Worm (Caenorhabditis elegans) whole organism, mixed stage, embryonic: Measurements from ENCODE around the gene ZK470.14.

Experiments used
- M03D4.4 ChIP-seq: sonication (generic microtip); optimal IDR thresholded peaks from 2 replicates; lab custom pipeline; 2017; ENCODE audit warnings: mild to moderate bottlenecking, missing genetic modification characterization, missing compliant biosample characterization
- blmp-1 ChIP-seq: fragments of 150-350 bp; optimal IDR thresholded peaks from 2 replicates; lab custom pipeline; 2014; ENCODE audit warnings: missing biosample characterization, missing genetic modification characterization
- ceh-39 ChIP-seq: fragments of 150-350 bp; optimal IDR thresholded peaks from 2 replicates; lab custom pipeline; 2014; ENCODE audit warnings: missing biosample characterization, missing genetic modification characterization
- ces-1 ChIP-seq: fragments of 150-350 bp; optimal IDR thresholded peaks from 2 replicates; lab custom pipeline; 2014; ENCODE audit warnings: missing biosample characterization, missing genetic modification reagents, missing genetic modification characterization
- drap-1 ChIP-seq: fragments of 200-800 bp; sonication (Bioruptor generic); optimal IDR thresholded peaks from 3 replicates; lab custom pipeline; 2018; ENCODE audit warnings: mild to moderate bottlenecking, missing genetic modification characterization, missing compliant biosample characterization
- elt-1 ChIP-seq: sonication (generic microtip); optimal IDR thresholded peaks from 2 replicates; lab custom pipeline; 2017; ENCODE audit warnings: missing genetic modification characterization, mild to moderate bottlenecking, missing compliant biosample characterization, antibody characterized with exemption, moderate library complexity, borderline replicate concordance; ENCODE audit not compliant: insufficient read depth
- elt-3 ChIP-seq: fragments of 150-350 bp; optimal IDR thresholded peaks from 2 replicates; lab custom pipeline; 2014; ENCODE audit warnings: missing biosample characterization, missing genetic modification characterization
- flh-1 ChIP-seq: fragments of 200-800 bp; sonication (Bioruptor generic); optimal IDR thresholded peaks from 2 replicates; lab custom pipeline; 2018; ENCODE audit warnings: mild to moderate bottlenecking, missing genetic modification characterization, moderate library complexity, missing compliant biosample characterization
- ham-2 ChIP-seq: fragments of 200-800 bp; sonication (Bioruptor generic); optimal IDR thresholded peaks from 2 replicates; lab custom pipeline; 2018; ENCODE audit warnings: mild to moderate bottlenecking, missing genetic modification characterization, missing compliant biosample characterization
- lin-13 ChIP-seq: fragments of 150-350 bp; optimal IDR thresholded peaks from 2 replicates; lab custom pipeline; 2014; ENCODE audit warnings: missing biosample characterization, missing genetic modification characterization
- lsy-2 ChIP-seq: fragments of 150-350 bp; optimal IDR thresholded peaks from 2 replicates; lab custom pipeline; 2014; ENCODE audit warnings: missing biosample characterization, missing genetic modification characterization
- mab-5 ChIP-seq: fragments of 150-350 bp; optimal IDR thresholded peaks from 2 replicates; lab custom pipeline; 2014; ENCODE audit warnings: missing biosample characterization, missing genetic modification characterization
- mep-1 ChIP-seq: fragments of 150-350 bp; optimal IDR thresholded peaks from 2 replicates; lab custom pipeline; 2017; ENCODE audit warnings: missing biosample characterization, missing genetic modification reagents, missing genetic modification characterization, inconsistent platforms
- mls-2 ChIP-seq: sonication (generic microtip); optimal IDR thresholded peaks from 2 replicates; lab custom pipeline; 2016; ENCODE audit warnings: mild to moderate bottlenecking, missing genetic modification characterization, moderate library complexity, missing compliant biosample characterization
- nhr-12 ChIP-seq: fragments of 150-350 bp; optimal IDR thresholded peaks from 2 replicates; lab custom pipeline; 2014; ENCODE audit warnings: missing biosample characterization, missing genetic modification characterization
- nhr-237 ChIP-seq: fragments of 150-350 bp; optimal IDR thresholded peaks from 2 replicates; lab custom pipeline; 2014; ENCODE audit warnings: missing biosample characterization, missing genetic modification characterization
- nhr-28 ChIP-seq: fragments of 150-350 bp; optimal IDR thresholded peaks from 2 replicates; lab custom pipeline; 2014; ENCODE audit warnings: missing biosample characterization, missing genetic modification characterization
- nhr-76 ChIP-seq: sonication (generic microtip); optimal IDR thresholded peaks from 2 replicates; lab custom pipeline; 2017; ENCODE audit warnings: missing biosample characterization, missing genetic modification characterization
- pha-4 ChIP-seq: fragments of 150-350 bp; optimal IDR thresholded peaks from 2 replicates; lab custom pipeline; 2018; ENCODE audit warnings: missing biosample characterization, missing genetic modification reagents, missing genetic modification characterization
- sem-2 ChIP-seq: fragments of 200-800 bp; sonication (Bioruptor generic); optimal IDR thresholded peaks from 2 replicates; lab custom pipeline; 2018; ENCODE audit warnings: mild to moderate bottlenecking, missing genetic modification characterization, missing compliant biosample characterization
- snpc-4 ChIP-seq: fragments of 150-350 bp; optimal IDR thresholded peaks from 2 replicates; lab custom pipeline; 2014; ENCODE audit warnings: missing biosample characterization, missing genetic modification characterization
- sptf-1 ChIP-seq: sonication (generic microtip); optimal IDR thresholded peaks from 2 replicates; lab custom pipeline; 2017; ENCODE audit warnings: mild to moderate bottlenecking, missing genetic modification characterization, moderate library complexity, missing compliant biosample characterization
- tbx-8 ChIP-seq: fragments of 200-800 bp; sonication (Bioruptor generic); optimal IDR thresholded peaks from 2 replicates; lab custom pipeline; 2018; ENCODE audit warnings: mild to moderate bottlenecking, missing genetic modification characterization, moderate library complexity, missing compliant biosample characterization
- unc-120 ChIP-seq: sonication (generic microtip); optimal IDR thresholded peaks from 2 replicates; lab custom pipeline; 2017; ENCODE audit warnings: missing genetic modification characterization, missing compliant biosample characterization; ENCODE audit not compliant: poor library complexity, severe bottlenecking
- unc-39 ChIP-seq: fragments of 150-350 bp; optimal IDR thresholded peaks from 2 replicates; lab custom pipeline; 2014; ENCODE audit warnings: missing biosample characterization, missing genetic modification characterization
- unc-62 ChIP-seq: fragments of 150-350 bp; optimal IDR thresholded peaks from 2 replicates; lab custom pipeline; 2014; ENCODE audit warnings: missing biosample characterization, missing genetic modification reagents, missing genetic modification characterization
- zip-8 ChIP-seq: fragments of 150-350 bp; optimal IDR thresholded peaks from 2 replicates; lab custom pipeline; 2014; ENCODE audit warnings: missing biosample characterization, missing genetic modification characterization

The ZK470.14 gene

ce11 chrX:4157896-4158295 lies 9.4 kb upstream of the ZK470.14 start (continued):
- TF ChIP-seq nhr-76 (tag; lab: Kevin White, UChicago), result no peak
- no peak for TF ChIP-seq nhr-237 (tag; lab: Kevin White, UChicago)
- TF ChIP-seq elt-3 (tag; lab: Kevin White, UChicago), result no peak
- no peak for TF ChIP-seq mab-5 (tag; lab: Kevin White, UChicago)
- TF ChIP-seq tbx-8 (GFP tag; lab: Kevin White, UChicago), result no peak
- peak; percentile 5 for TF ChIP-seq mls-2
- TF ChIP-seq unc-120 (tag; lab: Kevin White, UChicago), result peak; percentile 29
- peak; percentile 32 for TF ChIP-seq drap-1 (GFP tag; lab: Kevin White, UChicago)
- no peak for TF ChIP-seq sptf-1 (tag; lab: Kevin White, UChicago)
- no peak for TF ChIP-seq pha-4
- no peak for TF ChIP-seq lsy-2
- no peak for TF ChIP-seq elt-1
- no peak for TF ChIP-seq nhr-12 (tag; lab: Kevin White, UChicago)

- TF ChIP-seq ces-1, result peak; percentile 90
- TF ChIP-seq unc-120 (tag; lab: Kevin White, UChicago), result no peak
Observed at ce11 chrX:4159185-4159871, 7.9 kb upstream of the ZK470.14 start.

- TF ChIP-seq mep-1 (tag; lab: Kevin White, UChicago) (no peak), ces-1 (no peak), snpc-4 (no peak), unc-62 (GFP tag; lab: Kevin White, UChicago) (no peak), unc-39 (tag; lab: Kevin White, UChicago) (no peak), ceh-39 (no peak), elt-3 (tag; lab: Kevin White, UChicago) (no peak), pha-4 (no peak), sem-2 (no peak)
- TF ChIP-seq, all 35 proteins: peak for 0
Observed at ce11 chrX:4159929-4160328, 7.3 kb upstream of the ZK470.14 start.

- no peak for TF ChIP-seq elt-3 (tag; lab: Kevin White, UChicago)
- no peak for TF ChIP-seq flh-1 (GFP tag; lab: Kevin White, UChicago)
- no peak for TF ChIP-seq ces-1
- no peak for TF ChIP-seq nhr-76 (tag; lab: Kevin White, UChicago)
- no peak for TF ChIP-seq drap-1 (GFP tag; lab: Kevin White, UChicago)
- no peak for TF ChIP-seq snpc-4
- no peak for TF ChIP-seq unc-39 (tag; lab: Kevin White, UChicago)
- TF ChIP-seq tbx-8 (GFP tag; lab: Kevin White, UChicago), result no peak
- TF ChIP-seq sptf-1 (tag; lab: Kevin White, UChicago), result no peak
Observed at ce11 chrX:4161938-4162337, 5.3 kb upstream of the ZK470.14 start.

ce11 chrX:4163391-4163790 lies 3.9 kb upstream of the ZK470.14 start, which contains the start of gene ZK470.1:
Gene ZK470.1, plus strand, starts transcription at chrX:4163691.
- TF ChIP-seq ces-1 (peak; percentile 47), sem-2 (no peak)
- TF ChIP-seq, all 35 proteins: peak for 1

ce11 chrX:4177394-4177793 lies 10.1 kb downstream of the ZK470.14 start, which contains the start of gene ZK470.6:
Gene ZK470.6, minus strand, starts transcription at chrX:4177494.
- TF ChIP-seq nhr-28 (tag; lab: Kevin White, UChicago) (no peak), mep-1 (tag; lab: Kevin White, UChicago) (no peak), ham-2 (no peak), elt-3 (tag; lab: Kevin White, UChicago) (no peak), lin-13 (tag; lab: Kevin White, UChicago) (no peak), mab-5 (tag; lab: Kevin White, UChicago) (no peak)

- TF ChIP-seq zip-8 (tag; lab: Kevin White, UChicago) (no peak), nhr-76 (tag; lab: Kevin White, UChicago) (no peak), nhr-237 (tag; lab: Kevin White, UChicago) (no peak), unc-39 (tag; lab: Kevin White, UChicago) (no peak), sem-2 (no peak), tbx-8 (GFP tag; lab: Kevin White, UChicago) (no peak), ceh-39 (no peak), ces-1 (no peak), elt-1 (no peak), unc-62 (GFP tag; lab: Kevin White, UChicago) (no peak), blmp-1 (no peak), mls-2 (no peak), M03D4.4 (tag; lab: Kevin White, UChicago) (no peak)
Observed at ce11 chrX:4186656-4187055, 19.4 kb downstream of the ZK470.14 start, which contains the start of gene mrp-6. Gene mrp-6, minus strand, starts transcription at chrX:4186756.
